Fruit fly (Drosophila melanogaster): Measurements from ENCODE around the gene CG11162.

CG11162 gene

DNA sequence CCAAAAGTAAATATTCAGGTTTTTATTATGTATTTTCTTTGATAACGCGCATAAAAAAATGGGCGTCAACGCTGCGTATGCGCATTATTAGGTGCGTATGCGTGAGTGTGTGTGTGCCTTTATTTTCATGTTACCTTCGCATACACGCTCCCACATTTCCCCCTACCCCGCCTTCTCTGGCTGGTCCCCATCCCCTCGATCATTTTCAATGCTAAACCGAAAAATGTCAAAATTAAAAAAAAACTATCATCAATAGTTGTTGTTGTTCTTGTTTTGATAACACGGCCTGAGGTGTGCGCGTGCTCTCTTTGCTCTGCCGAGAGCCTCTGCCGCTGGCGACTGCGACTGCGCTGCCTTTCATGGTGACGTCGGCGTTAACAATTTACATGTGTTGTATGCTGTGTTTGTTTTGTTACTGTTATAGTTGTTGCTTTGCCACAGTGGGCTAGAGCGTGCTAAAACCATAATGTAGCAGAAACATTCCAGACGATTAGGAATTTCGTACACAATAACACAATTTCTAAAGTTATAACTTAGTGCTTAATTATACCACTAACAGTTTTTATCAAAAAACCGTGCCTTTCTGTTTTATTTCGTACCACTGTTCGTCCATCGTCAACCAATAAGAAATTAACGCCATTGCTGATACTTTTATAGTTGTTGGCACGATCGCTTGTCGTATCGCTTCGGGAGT is 36.5 kb upstream of the CG11162 start (continued):
- peak; percentile 94 for TF ChIP-seq CG31365 (tag; optimal IDR thresholded peaks at IDR 0.05)
- peak; percentile 99 for TF ChIP-seq nau (GFP tag; optimal IDR thresholded peaks at IDR 0.05)
- TF ChIP-seq B-H1 (GFP tag; IDR thresholded peaks at IDR 0.05) = peak; percentile 99
- peak; percentile 99 for TF ChIP-seq CG7786 (GFP tag; optimal IDR thresholded peaks at IDR 0.05)
- peak; percentile 98 for TF ChIP-seq CG11398 (GFP tag; optimal IDR thresholded peaks at IDR 0.05)
- TF ChIP-seq CG3065 (GFP tag; optimal IDR thresholded peaks at IDR 0.05) = peak; percentile 96
- TF ChIP-seq hkb (optimal IDR thresholded peaks at IDR 0.05) = no peak
- peak; percentile 99 for TF ChIP-seq hkb (GFP tag; IDR thresholded peaks at IDR 0.05)
- TF ChIP-seq CG4617 (GFP tag; optimal IDR thresholded peaks at IDR 0.05; ENCODE audit: borderline replicate concordance) = peak; percentile 97
- peak; percentile 99 for TF ChIP-seq dpn (GFP tag; optimal IDR thresholded peaks at IDR 0.05)
- peak; percentile 99 for TF ChIP-seq CG10366 (GFP tag; IDR thresholded peaks at IDR 0.05)
- peak; percentile 97 for TF ChIP-seq vfl (GFP tag; optimal IDR thresholded peaks at IDR 0.05)
- peak; percentile 99 for TF ChIP-seq CG1603 (tag; optimal IDR thresholded peaks at IDR 0.05)
- TF ChIP-seq esg (GFP tag; conservative IDR thresholded peaks at IDR 0.05) = peak; percentile 98
- peak; percentile 98 for TF ChIP-seq CG17385 (GFP tag; optimal IDR thresholded peaks at IDR 0.05)
- peak; percentile 99 for TF ChIP-seq sisA (GFP tag; IDR thresholded peaks at IDR 0.05)
- peak; percentile 98 for TF ChIP-seq CG7556 (GFP tag; optimal IDR thresholded peaks at IDR 0.05)
- TF ChIP-seq phol (tag; optimal IDR thresholded peaks at IDR 0.05) = peak; percentile 98
- no peak for TF ChIP-seq zen2 (GFP tag; IDR thresholded peaks at IDR 0.05; ENCODE audit: partially characterized antibody)
- peak; percentile 99 for TF ChIP-seq ci (GFP tag; IDR thresholded peaks at IDR 0.05)
- TF ChIP-seq dati (GFP tag; IDR thresholded peaks at IDR 0.05) = peak; percentile 97
- TF ChIP-seq CG9797 (GFP tag; optimal IDR thresholded peaks at IDR 0.05) = peak; percentile 58
- TF ChIP-seq ATbp (GFP tag; optimal IDR thresholded peaks at IDR 0.05) = peak; percentile 99
- peak; percentile 96 for TF ChIP-seq luna (GFP tag; optimal IDR thresholded peaks at IDR 0.05)
- TF ChIP-seq CG4360 (GFP tag; IDR thresholded peaks at IDR 0.05) = peak; percentile 88
- TF ChIP-seq H15 (GFP tag; IDR thresholded peaks at IDR 0.05) = peak; percentile 99
- TF ChIP-seq CG9437 (GFP tag; optimal IDR thresholded peaks at IDR 0.05) = peak; percentile 93
- TF ChIP-seq CG13424 (tag; optimal IDR thresholded peaks at IDR 0.05) = peak; percentile 99
- TF ChIP-seq Max (GFP tag; optimal IDR thresholded peaks at IDR 0.05) = peak; percentile 98
- TF ChIP-seq Ets97D (GFP tag; optimal IDR thresholded peaks at IDR 0.05) = peak; percentile 93
- TF ChIP-seq Chrac-16 (GFP tag; optimal IDR thresholded peaks at IDR 0.05) = peak; percentile 98
- peak; percentile 99 for TF ChIP-seq pnt (GFP tag; optimal IDR thresholded peaks at IDR 0.05)
- peak; percentile 92 for TF ChIP-seq CG17912 (GFP tag; optimal IDR thresholded peaks at IDR 0.05)
- peak; percentile 99 for TF ChIP-seq CG18262 (tag; optimal IDR thresholded peaks at IDR 0.05)
- peak; percentile 97 for TF ChIP-seq MTF-1 (GFP tag; optimal IDR thresholded peaks at IDR 0.05; ENCODE audit: borderline replicate concordance)
- peak; percentile 82 for TF ChIP-seq CG7928 (GFP tag; optimal IDR thresholded peaks at IDR 0.05)
- TF ChIP-seq CG6813 (GFP tag; optimal IDR thresholded peaks at IDR 0.05) = peak; percentile 99
- TF ChIP-seq chif (GFP tag; optimal IDR thresholded peaks at IDR 0.05) = peak; percentile 98 to 99
- peak; percentile 99 for TF ChIP-seq HHEX (GFP tag; optimal IDR thresholded peaks at IDR 0.05)
- TF ChIP-seq dysf (GFP tag; IDR thresholded peaks at IDR 0.05) = peak; percentile 99
- TF ChIP-seq Atf6 (GFP tag; IDR thresholded peaks at IDR 0.05) = peak; percentile 99
- TF ChIP-seq CG4854 (GFP tag; optimal IDR thresholded peaks at IDR 0.05) = peak; percentile 97
